Worm (Caenorhabditis elegans) whole organism, L4 larva: ENCODE results near the gene fbxa-36.

Experiments used
- ama-1 ChIP-seq: fragments of 150-350 bp; optimal IDR thresholded peaks from 2 replicates; lab custom pipeline; 2014; ENCODE audit warnings: inconsistent platforms, mixed read lengths
- egl-27 ChIP-seq: sonication (generic microtip); optimal IDR thresholded peaks from 3 replicates; lab custom pipeline; 2017; ENCODE audit warnings: missing biosample characterization, missing genetic modification reagents, missing genetic modification characterization
- fos-1 ChIP-seq: fragments of 150-350 bp; optimal IDR thresholded peaks from 2 replicates; lab custom pipeline; 2014; ENCODE audit warnings: missing biosample characterization, missing genetic modification characterization
- jun-1 ChIP-seq: fragments of 150-350 bp; optimal IDR thresholded peaks from 2 replicates; lab custom pipeline; 2014; ENCODE audit warnings: missing biosample characterization, missing genetic modification reagents, missing genetic modification characterization
- lsy-2 ChIP-seq, 2 experiments: fragments of 150-350 bp in 1 of 2; sonication (generic microtip) in 1 of 2; optimal IDR thresholded peaks; 2 replicates each; lab custom pipeline; 2014 to 2017; ENCODE audit warnings: missing biosample characterization in 2 of 2, missing genetic modification characterization in 2 of 2
- madf-5 ChIP-seq, 2 experiments: fragments of 200-800 bp; sonication (Bioruptor generic); IDR thresholded peaks; 2 replicates each; pipeline ENCODE4 v1.3.6; 2022; ENCODE audit warnings: missing compliant biosample characterization in 2 of 2, missing genetic modification characterization in 2 of 2
- mdl-1 ChIP-seq, 2 experiments: fragments of 150-350 bp in 1 of 2; sonication (generic microtip) in 1 of 2; optimal IDR thresholded peaks; 2 replicates each; lab custom pipeline; 2014 to 2017; ENCODE audit warnings: missing biosample characterization in 2 of 2, missing genetic modification characterization in 2 of 2
- mep-1 ChIP-seq: fragments of 150-350 bp; sonication (generic microtip); optimal IDR thresholded peaks from 3 replicates; lab custom pipeline; 2014; ENCODE audit warnings: missing biosample characterization, missing genetic modification characterization
- nhr-11 ChIP-seq: fragments of 150-350 bp; optimal IDR thresholded peaks from 2 replicates; lab custom pipeline; 2014; ENCODE audit warnings: missing biosample characterization, missing genetic modification characterization
- nhr-111 ChIP-seq: fragments of 200-800 bp; sonication (Bioruptor generic); optimal IDR thresholded peaks from 2 replicates; lab custom pipeline; 2018; ENCODE audit warnings: mild to moderate bottlenecking, missing genetic modification characterization, missing compliant biosample characterization
- nhr-76 ChIP-seq: fragments of 150-350 bp; optimal IDR thresholded peaks from 2 replicates; lab custom pipeline; 2014; ENCODE audit warnings: missing biosample characterization, missing genetic modification characterization
- pha-4 ChIP-seq, 2 experiments: fragments of 150-350 bp in 1 of 2; fragments of 200-800 bp in 1 of 2; sonication (Bioruptor generic) in 1 of 2; IDR thresholded peaks in 1 of 2; optimal IDR thresholded peaks in 1 of 2; 2 replicates each; pipeline versions ENCODE4 v1.3.6 to Lab custom; 2014 to 2022; ENCODE audit warnings: missing genetic modification characterization in 2 of 2, missing genetic modification reagents in 2 of 2, missing biosample characterization in 1 of 2, missing compliant biosample characterization in 1 of 2
- rbr-2 ChIP-seq: sonication (generic microtip); optimal IDR thresholded peaks from 2 replicates; lab custom pipeline; 2016; ENCODE audit warnings: missing genotype, missing genetic modification characterization, missing compliant biosample characterization
- zip-11 ChIP-seq: fragments of 200-800 bp; sonication (Bioruptor generic); IDR thresholded peaks from 2 replicates; pipeline ENCODE4 v1.3.6; 2022; ENCODE audit warnings: missing genetic modification characterization, missing compliant biosample characterization

DNA sequence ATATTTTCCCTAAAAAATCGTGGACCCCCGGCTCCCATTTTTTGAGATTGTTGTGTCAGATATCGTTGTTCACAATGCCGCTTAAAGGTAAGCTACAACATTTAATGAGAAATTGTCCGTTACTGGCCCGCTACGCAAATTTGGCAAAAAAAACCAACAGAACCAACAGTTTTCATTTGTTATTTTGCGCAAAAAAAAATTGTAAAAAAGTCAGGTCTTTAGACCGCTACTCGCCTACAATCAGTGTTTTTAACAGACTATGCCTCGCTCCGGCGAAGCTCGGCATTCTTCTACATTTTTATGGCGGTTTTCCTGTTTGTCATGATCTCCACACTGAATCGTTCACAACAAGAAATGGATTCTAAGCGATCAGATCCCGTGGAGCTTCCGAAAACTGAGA, 15.9 kb upstream of the fbxa-36 start, which contains the start of gene Y82E9BL.12:
- TF ChIP-seq madf-5 (GFP tag; IDR thresholded peaks at IDR 0.05; lab: Robert Waterston, UW) (no peak), fos-1 (tag; lab: Kevin White, UChicago) (no peak), ama-1 (lab: Kevin White, UChicago) (no peak), nhr-76 (tag; lab: Kevin White, UChicago) (no peak), jun-1 (tag; lab: Kevin White, UChicago) (no peak), mdl-1 (tag; optimal IDR thresholded peaks at IDR 0.05; lab: Kevin White, UChicago) (no peak), nhr-11 (tag; lab: Kevin White, UChicago) (no peak), lsy-2 (tag; optimal IDR thresholded peaks at IDR 0.05; lab: Kevin White, UChicago) (no peak), mep-1 (no peak), egl-27 (tag; lab: Kevin White, UChicago) (no peak), rbr-2 (tag; lab: Kevin White, UChicago) (no peak), pha-4 (GFP tag; IDR thresholded peaks at IDR 0.05; lab: Robert Waterston, UW) (no peak), pha-4 (tag; optimal IDR thresholded peaks at IDR 0.05; lab: Kevin White, UChicago) (no peak), zip-11 (GFP tag; lab: Robert Waterston, UW) (no peak), nhr-111 (GFP tag; lab: Kevin White, UChicago) (no peak)
